Fruit fly (Drosophila melanogaster): ENCODE results near the gene Mkp3.

- no peak for TF ChIP-seq Myc (optimal IDR thresholded peaks at IDR 0.05)
- TF ChIP-seq OdsH (GFP tag; optimal IDR thresholded peaks at IDR 0.05): no peak
- no peak for TF ChIP-seq usp (GFP tag; optimal IDR thresholded peaks at IDR 0.05)
- no peak for TF ChIP-seq Hnf4 (GFP tag; optimal IDR thresholded peaks at IDR 0.05)
Measured at dm6 chr3L:19092125-19093058, 6.2 kb upstream of the Mkp3 start, which contains the start of gene MESR6.

All from whole organism, wandering third instar larva.